Worm (Caenorhabditis elegans): Measurements from ENCODE around the gene spsb-2.

Gene spsb-2

ce11 chrII:15263054-15263755, 33.1 kb downstream of the spsb-2 start:
- TF ChIP-seq ceh-16 (tag; optimal IDR thresholded peaks at IDR 0.05) (no peak), fkh-10 (GFP tag; optimal IDR thresholded peaks at IDR 0.05) (no peak), ztf-4 (tag; optimal IDR thresholded peaks at IDR 0.05) (no peak), ceh-28 (tag; optimal IDR thresholded peaks at IDR 0.05) (peak; percentile 52), fkh-2 (tag; optimal IDR thresholded peaks at IDR 0.05) (no peak), ztf-11 (tag; optimal IDR thresholded peaks at IDR 0.05) (no peak), unc-39 (tag; optimal IDR thresholded peaks at IDR 0.05) (no peak), nhr-11 (tag; optimal IDR thresholded peaks at IDR 0.05) (no peak), zag-1 (tag; optimal IDR thresholded peaks at IDR 0.05) (no peak), nhr-28 (tag; optimal IDR thresholded peaks at IDR 0.05) (no peak), hmg-11 (tag; optimal IDR thresholded peaks at IDR 0.05) (peak; percentile 82), ZK546.5 (tag; optimal IDR thresholded peaks at IDR 0.05) (no peak), nhr-25 (tag; optimal IDR thresholded peaks at IDR 0.05) (peak; percentile 90), unc-62 (GFP tag; optimal IDR thresholded peaks at IDR 0.05) (peak; percentile 2), jun-1 (tag; optimal IDR thresholded peaks at IDR 0.05) (peak; percentile 79), nhr-237 (tag; optimal IDR thresholded peaks at IDR 0.05) (no peak), mml-1 (tag; optimal IDR thresholded peaks at IDR 0.05) (no peak), nhr-67 (tag; optimal IDR thresholded peaks at IDR 0.05) (no peak), nhr-43 (tag; optimal IDR thresholded peaks at IDR 0.05; ENCODE audit: poor library complexity, severe bottlenecking) (peak; percentile 68), nfya-1 (tag; optimal IDR thresholded peaks at IDR 0.05; ENCODE audit: insufficient read depth) (peak; percentile 51), sea-2 (GFP tag; optimal IDR thresholded peaks at IDR 0.05) (peak; percentile 56), ceh-9 (tag; optimal IDR thresholded peaks at IDR 0.05) (no peak), nhr-76 (tag; optimal IDR thresholded peaks at IDR 0.05) (no peak), fos-1 (tag; optimal IDR thresholded peaks at IDR 0.05) (peak; percentile 35), aly-2 (tag; optimal IDR thresholded peaks at IDR 0.05) (no peak), daf-12 (tag; optimal IDR thresholded peaks at IDR 0.05) (no peak), pha-4 (tag; optimal IDR thresholded peaks at IDR 0.05) (peak; percentile 91), mdl-1 (tag; optimal IDR thresholded peaks at IDR 0.05) (peak; percentile 59), snpc-4 (tag; optimal IDR thresholded peaks at IDR 0.05) (peak; percentile 68), lin-39 (tag; optimal IDR thresholded peaks at IDR 0.05) (peak; percentile 70), elt-1 (tag; optimal IDR thresholded peaks at IDR 0.05) (no peak), elt-3 (tag; optimal IDR thresholded peaks at IDR 0.05) (no peak), elt-2 (tag; optimal IDR thresholded peaks at IDR 0.05) (peak; percentile 66), pqm-1 (tag; optimal IDR thresholded peaks at IDR 0.05) (peak; percentile 24), ama-1 (optimal IDR thresholded peaks at IDR 0.05) (no peak), lsy-12 (tag; optimal IDR thresholded peaks at IDR 0.05) (peak; percentile 62), egl-5 (tag; optimal IDR thresholded peaks at IDR 0.05) (no peak), skn-1 (tag; optimal IDR thresholded peaks at IDR 0.05) (no peak), R02D3.7 (tag; optimal IDR thresholded peaks at IDR 0.05) (peak; percentile 16), egl-27 (tag; optimal IDR thresholded peaks at IDR 0.05) (peak; percentile 67), eor-1 (tag; optimal IDR thresholded peaks at IDR 0.05) (no peak), lin-15B (tag; optimal IDR thresholded peaks at IDR 0.05) (peak; percentile 45), tbx-2 (tag; optimal IDR thresholded peaks at IDR 0.05) (peak; percentile 45), nhr-77 (tag; optimal IDR thresholded peaks at IDR 0.05) (peak; percentile 36), nhr-23 (tag; optimal IDR thresholded peaks at IDR 0.05) (peak; percentile 84), nhr-12 (tag; optimal IDR thresholded peaks at IDR 0.05) (no peak), ceh-82 (tag; optimal IDR thresholded peaks at IDR 0.05) (no peak)

Measured in whole organism, L3 larva.